Fruit fly (Drosophila melanogaster) whole organism, adult: ENCODE measurements around the gene CG5592.

Source experiments
- CG5204 ChIP-seq: fragments of 200-800 bp; sonication (Bioruptor generic); optimal IDR thresholded peaks from 2 replicates; lab custom pipeline; 2016; ENCODE audit warnings: missing biosample characterization, missing genetic modification characterization
- Clk ChIP-seq: fragments of 200-800 bp; sonication (Bioruptor generic); optimal IDR thresholded peaks from 2 replicates; lab custom pipeline; 2017; ENCODE audit warnings: missing biosample characterization, missing genetic modification characterization
- bab1 ChIP-seq: fragments of 200-800 bp; sonication (Bioruptor generic); optimal IDR thresholded peaks from 3 replicates; lab custom pipeline; 2019; ENCODE audit warnings: missing biosample characterization, mild to moderate bottlenecking, missing genetic modification characterization, moderate library complexity
- cic ChIP-seq: fragments of 200-800 bp; sonication (Bioruptor generic); optimal IDR thresholded peaks from 2 replicates; lab custom pipeline; 2017; ENCODE audit warnings: missing biosample characterization, mild to moderate bottlenecking, missing genetic modification characterization, moderate library complexity
- kay ChIP-seq: fragments of 200-800 bp; sonication (Bioruptor generic); peaks from one replicate; lab custom pipeline; 2016; ENCODE audit warnings: missing biosample characterization, missing genetic modification characterization, borderline replicate concordance
- ovo ChIP-seq: fragments of 200-800 bp; sonication (Bioruptor generic); optimal IDR thresholded peaks from 2 replicates; lab custom pipeline; 2016; ENCODE audit warnings: missing biosample characterization, missing genetic modification characterization
- tj ChIP-seq: fragments of 200-800 bp; sonication (Bioruptor generic); optimal IDR thresholded peaks from 3 replicates; lab custom pipeline; 2017; ENCODE audit warnings: missing biosample characterization, mild to moderate bottlenecking, missing genetic modification characterization, moderate library complexity

DNA sequence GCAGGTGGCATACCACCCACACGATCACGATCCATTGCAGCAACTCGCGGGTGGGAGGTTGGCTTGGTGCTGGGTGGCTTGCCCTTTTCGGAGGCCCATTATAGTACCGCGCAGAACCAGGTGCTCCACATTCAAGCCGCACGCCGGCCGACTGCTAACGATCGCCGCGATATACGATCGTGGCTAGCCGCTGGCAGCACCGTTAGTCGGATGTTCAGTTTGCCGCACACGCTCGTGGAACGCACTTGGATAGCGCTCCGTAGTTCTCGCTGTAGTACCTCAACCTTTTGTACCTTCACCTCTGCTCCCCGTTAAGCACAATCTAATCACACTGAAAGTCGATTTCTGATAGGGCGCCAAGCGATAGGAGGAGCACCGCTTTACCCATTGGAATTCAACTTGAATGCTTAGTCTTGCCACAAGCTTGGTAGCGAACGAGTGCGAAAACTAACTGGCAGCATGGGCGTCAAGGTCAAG, 26.2 kb downstream of the CG5592 start, which contains the start of gene CG33523:
- TF ChIP-seq Clk (no peak), CG5204 (GFP tag; lab: Kevin White, UChicago) (no peak), ovo (GFP tag; lab: Kevin White, UChicago) (peak; percentile 79), tj (GFP tag; lab: Kevin White, UChicago) (no peak), cic (peak; percentile 39), bab1 (GFP tag; lab: Kevin White, UChicago) (no peak), kay (GFP tag; lab: Kevin White, UChicago) (no peak)
